Worm (Caenorhabditis elegans) whole organism, L2 larva: Measurements from ENCODE around the gene arr-1.
A peak's percentile ranks its signal among the peaks of the same experiment; 100 is the strongest.

Source experiments
- C34F6.9 ChIP-seq: fragments of 150-350 bp; optimal IDR thresholded peaks from 2 replicates; lab custom pipeline; 2014; ENCODE audit warnings: missing biosample characterization, missing genetic modification characterization
- F13H6.1 ChIP-seq: sonication (generic microtip); optimal IDR thresholded peaks from 2 replicates; lab custom pipeline; 2016; ENCODE audit warnings: missing genetic modification characterization, missing compliant biosample characterization
- R02D3.7 ChIP-seq: fragments of 150-350 bp; optimal IDR thresholded peaks from 2 replicates; lab custom pipeline; 2014; ENCODE audit warnings: missing biosample characterization, missing genetic modification characterization
- Y55F3AM.14 ChIP-seq: fragments of 200-800 bp; sonication (Bioruptor generic); optimal IDR thresholded peaks from 2 replicates; lab custom pipeline; 2018; ENCODE audit warnings: mild to moderate bottlenecking, missing genetic modification characterization, missing compliant biosample characterization
- alr-1 ChIP-seq: fragments of 150-350 bp; optimal IDR thresholded peaks from 2 replicates; lab custom pipeline; 2014; ENCODE audit warnings: missing biosample characterization, missing genetic modification characterization
- aly-2 ChIP-seq: fragments of 150-350 bp; optimal IDR thresholded peaks from 2 replicates; lab custom pipeline; 2014; ENCODE audit warnings: missing biosample characterization, missing genetic modification characterization
- ama-1 ChIP-seq: fragments of 150-350 bp; optimal IDR thresholded peaks from 2 replicates; lab custom pipeline; 2018; ENCODE audit warnings: inconsistent platforms
- ceh-16 ChIP-seq: fragments of 150-350 bp; optimal IDR thresholded peaks from 2 replicates; lab custom pipeline; 2014; ENCODE audit warnings: missing biosample characterization, missing genetic modification characterization
- ceh-82 ChIP-seq: fragments of 150-350 bp; optimal IDR thresholded peaks from 2 replicates; lab custom pipeline; 2014; ENCODE audit warnings: missing biosample characterization, missing genetic modification characterization
- crh-2 ChIP-seq: sonication (generic microtip); optimal IDR thresholded peaks from 2 replicates; lab custom pipeline; 2017; ENCODE audit warnings: missing biosample characterization, missing genetic modification characterization
- egl-27 ChIP-seq: sonication (generic microtip); optimal IDR thresholded peaks from 3 replicates; lab custom pipeline; 2017; ENCODE audit warnings: missing biosample characterization, missing genetic modification reagents, missing genetic modification characterization
- elt-3 ChIP-seq: sonication (generic microtip); optimal IDR thresholded peaks from 2 replicates; lab custom pipeline; 2017; ENCODE audit warnings: missing biosample characterization, missing genetic modification characterization
- fos-1 ChIP-seq: fragments of 150-350 bp; optimal IDR thresholded peaks from 2 replicates; lab custom pipeline; 2014; ENCODE audit warnings: missing biosample characterization, missing genetic modification characterization
- gmeb-1 ChIP-seq: fragments of 150-350 bp; optimal IDR thresholded peaks from 2 replicates; lab custom pipeline; 2014; ENCODE audit warnings: missing biosample characterization, missing genetic modification characterization
- lin-11 ChIP-seq: fragments of 150-350 bp; sonication (generic microtip); optimal IDR thresholded peaks from 2 replicates; lab custom pipeline; 2014; ENCODE audit warnings: missing biosample characterization, missing genetic modification characterization, inconsistent platforms, mixed read lengths
- lin-13 ChIP-seq: fragments of 150-350 bp; optimal IDR thresholded peaks from 2 replicates; lab custom pipeline; 2014; ENCODE audit warnings: missing biosample characterization, missing genetic modification reagents, missing genetic modification characterization
- lsy-2 ChIP-seq, 2 experiments: fragments of 150-350 bp in 1 of 2; sonication (generic microtip) in 1 of 2; optimal IDR thresholded peaks; 2 replicates each; lab custom pipeline; 2014 to 2017; ENCODE audit warnings: missing biosample characterization in 2 of 2, missing genetic modification characterization in 2 of 2
- mbf-1 ChIP-seq: sonication (generic microtip); optimal IDR thresholded peaks from 2 replicates; lab custom pipeline; 2017; ENCODE audit warnings: missing biosample characterization, missing genetic modification characterization
- mdl-1 ChIP-seq, 2 experiments: fragments of 150-350 bp in 1 of 2; sonication (generic microtip) in 1 of 2; optimal IDR thresholded peaks; 2 replicates each; lab custom pipeline; 2017; ENCODE audit warnings: missing biosample characterization in 2 of 2, missing genetic modification characterization in 2 of 2
- nhr-10 ChIP-seq: sonication (generic microtip); optimal IDR thresholded peaks from 2 replicates; lab custom pipeline; 2017; ENCODE audit warnings: missing biosample characterization, missing genetic modification characterization
- nhr-12 ChIP-seq: fragments of 150-350 bp; optimal IDR thresholded peaks from 2 replicates; lab custom pipeline; 2014; ENCODE audit warnings: missing biosample characterization, missing genetic modification characterization
- nhr-129 ChIP-seq: fragments of 150-350 bp; optimal IDR thresholded peaks from 2 replicates; lab custom pipeline; 2014; ENCODE audit warnings: missing biosample characterization, missing genetic modification characterization
- nhr-21 ChIP-seq: fragments of 150-350 bp; optimal IDR thresholded peaks from 2 replicates; lab custom pipeline; 2014; ENCODE audit warnings: missing biosample characterization, missing genetic modification characterization
- nhr-23 ChIP-seq: fragments of 150-350 bp; optimal IDR thresholded peaks from 2 replicates; lab custom pipeline; 2014; ENCODE audit warnings: missing biosample characterization, missing genetic modification reagents, missing genetic modification characterization
- nhr-237 ChIP-seq: fragments of 150-350 bp; optimal IDR thresholded peaks from 2 replicates; lab custom pipeline; 2014; ENCODE audit warnings: missing biosample characterization, missing genetic modification characterization
- nhr-6 ChIP-seq: fragments of 150-350 bp; optimal IDR thresholded peaks from 2 replicates; lab custom pipeline; 2014; ENCODE audit warnings: missing biosample characterization, missing genetic modification characterization
- nhr-77 ChIP-seq: fragments of 150-350 bp; optimal IDR thresholded peaks from 2 replicates; lab custom pipeline; 2014; ENCODE audit warnings: missing biosample characterization, missing genetic modification characterization
- peb-1 ChIP-seq: fragments of 150-350 bp; optimal IDR thresholded peaks from 2 replicates; lab custom pipeline; 2014; ENCODE audit warnings: missing biosample characterization, missing genetic modification characterization
- sem-4 ChIP-seq: fragments of 150-350 bp; optimal IDR thresholded peaks from 2 replicates; lab custom pipeline; 2014; ENCODE audit warnings: missing biosample characterization, missing genetic modification reagents, missing genetic modification characterization
- skn-1 ChIP-seq: sonication (generic microtip); optimal IDR thresholded peaks from 2 replicates; lab custom pipeline; 2017; ENCODE audit warnings: missing biosample characterization, missing genetic modification characterization
- sma-3 ChIP-seq: sonication (generic microtip); optimal IDR thresholded peaks from 2 replicates; lab custom pipeline; 2016; ENCODE audit warnings: missing genetic modification reagents, missing genetic modification characterization, missing compliant biosample characterization
- sma-9 ChIP-seq, 2 experiments: fragments of 150-350 bp in 1 of 2; sonication (generic microtip) in 1 of 2; optimal IDR thresholded peaks; 2 replicates each; lab custom pipeline; 2014 to 2016; ENCODE audit warnings: missing genetic modification characterization in 2 of 2, mild to moderate bottlenecking in 1 of 2, missing biosample characterization in 1 of 2, missing compliant biosample characterization in 1 of 2, missing genetic modification reagents in 1 of 2, moderate library complexity in 1 of 2
- snpc-4 ChIP-seq: fragments of 150-350 bp; optimal IDR thresholded peaks from 2 replicates; lab custom pipeline; 2014; ENCODE audit warnings: missing biosample characterization, missing genetic modification characterization
- unc-55 ChIP-seq: fragments of 150-350 bp; sonication (generic microtip); optimal IDR thresholded peaks from 3 replicates; lab custom pipeline; 2014; ENCODE audit warnings: missing biosample characterization, missing genetic modification reagents, missing genetic modification characterization
- zag-1 ChIP-seq: fragments of 150-350 bp; optimal IDR thresholded peaks from 2 replicates; lab custom pipeline; 2014; ENCODE audit warnings: missing biosample characterization, missing genetic modification characterization
- ztf-1 ChIP-seq: fragments of 200-800 bp; sonication (Bioruptor generic); conservative IDR thresholded peaks from 2 replicates; pipeline ENCODE4 v1.3.6; 2022; ENCODE audit warnings: missing genetic modification characterization, missing compliant biosample characterization
- ztf-11 ChIP-seq: sonication (generic microtip); optimal IDR thresholded peaks from 2 replicates; lab custom pipeline; 2017; ENCODE audit warnings: missing biosample characterization, missing genetic modification characterization
- ztf-4 ChIP-seq: fragments of 150-350 bp; optimal IDR thresholded peaks from 2 replicates; lab custom pipeline; 2014; ENCODE audit warnings: missing biosample characterization, missing genetic modification characterization

The arr-1 gene

ce11 chrX:949466-949865, 1.1 kb upstream of the arr-1 start (continued):
- TF ChIP-seq ztf-11 (tag; lab: Kevin White, UChicago) (peak; percentile 44), nhr-6 (peak; percentile 93), snpc-4 (tag; lab: Kevin White, UChicago) (peak; percentile 74), ceh-16 (tag; lab: Kevin White, UChicago) (peak; percentile 84), Y55F3AM.14 (peak; percentile 91), nhr-129 (tag; lab: Kevin White, UChicago) (peak; percentile 98), F13H6.1 (peak; percentile 96), lin-13 (GFP tag; lab: Kevin White, UChicago) (peak; percentile 91), sma-9 (GFP tag; optimal IDR thresholded peaks at IDR 0.05; lab: Kevin White, UChicago) (peak; percentile 95), sma-9 (tag; optimal IDR thresholded peaks at IDR 0.05; lab: Kevin White, UChicago) (no peak), nhr-77 (tag; lab: Kevin White, UChicago) (no peak), nhr-237 (tag; lab: Kevin White, UChicago) (no peak), nhr-23 (tag; lab: Kevin White, UChicago) (no peak), nhr-10 (peak; percentile 58), egl-27 (tag; lab: Kevin White, UChicago) (peak; percentile 94), skn-1 (peak; percentile 54), ama-1 (lab: Kevin White, UChicago) (no peak), mdl-1 (tag; optimal IDR thresholded peaks at IDR 0.05; lab: Kevin White, UChicago) (peak in 1 of 2 experiments; percentile 82), nhr-21 (tag; lab: Kevin White, UChicago) (peak; percentile 87), mbf-1 (tag; lab: Kevin White, UChicago) (no peak), ztf-1 (GFP tag; lab: Robert Waterston, UW) (no peak), peb-1 (no peak), lin-11 (tag; lab: Kevin White, UChicago) (peak; percentile 83), ceh-82 (tag; lab: Kevin White, UChicago) (no peak), fos-1 (tag; lab: Kevin White, UChicago) (peak; percentile 84), gmeb-1 (tag; lab: Kevin White, UChicago) (peak; percentile 64)

- TF ChIP-seq unc-55, result peak; percentile 5
- TF ChIP-seq lsy-2 (tag; optimal IDR thresholded peaks at IDR 0.05; lab: Kevin White, UChicago), result peak in 1 of 2 experiments; percentile 23
- peak; percentile 16 for TF ChIP-seq F13H6.1
- peak; percentile 32 for TF ChIP-seq C34F6.9
- peak; percentile 19 for TF ChIP-seq sma-9 (GFP tag; optimal IDR thresholded peaks at IDR 0.05; lab: Kevin White, UChicago)
- TF ChIP-seq sma-9 (tag; optimal IDR thresholded peaks at IDR 0.05; lab: Kevin White, UChicago), result no peak
- no peak for TF ChIP-seq fos-1 (tag; lab: Kevin White, UChicago)
Measured at ce11 chrX:952557-953083, 2.0 kb downstream of the arr-1 start.

ce11 chrX:954499-955061, 4.0 kb downstream of the arr-1 start, which contains the start of gene apm-3:
TSS of gene apm-3 (plus strand) at chrX:954975.
- TF ChIP-seq C34F6.9, result peak; percentile 55
- peak; percentile 30 for TF ChIP-seq sma-9 (GFP tag; optimal IDR thresholded peaks at IDR 0.05; lab: Kevin White, UChicago)
- no peak for TF ChIP-seq sma-9 (tag; optimal IDR thresholded peaks at IDR 0.05; lab: Kevin White, UChicago)
- peak; percentile 5 for TF ChIP-seq lin-13 (GFP tag; lab: Kevin White, UChicago)
- TF ChIP-seq R02D3.7 (tag; lab: Kevin White, UChicago), result no peak
- peak; percentile 15 for TF ChIP-seq crh-2 (tag; lab: Kevin White, UChicago)
- no peak for TF ChIP-seq alr-1 (tag; lab: Kevin White, UChicago)
- TF ChIP-seq skn-1, result no peak
- no peak for TF ChIP-seq nhr-237 (tag; lab: Kevin White, UChicago)
- peak; percentile 48 for TF ChIP-seq unc-55
- TF ChIP-seq lsy-2 (tag; optimal IDR thresholded peaks at IDR 0.05; lab: Kevin White, UChicago), result peak in 1 of 2 experiments; percentile 41
- TF ChIP-seq sma-3 (GFP tag; lab: Kevin White, UChicago), result no peak
- peak; percentile 58 for TF ChIP-seq nhr-129 (tag; lab: Kevin White, UChicago)
- TF ChIP-seq aly-2 (tag; lab: Kevin White, UChicago), result no peak
- no peak for TF ChIP-seq peb-1

- TF ChIP-seq skn-1 (no peak), nhr-237 (tag; lab: Kevin White, UChicago) (no peak), F13H6.1 (no peak), ztf-11 (tag; lab: Kevin White, UChicago) (no peak), sem-4 (no peak), lsy-2 (tag; optimal IDR thresholded peaks at IDR 0.05; lab: Kevin White, UChicago) (no peak), elt-3 (tag; lab: Kevin White, UChicago) (no peak), sma-3 (GFP tag; lab: Kevin White, UChicago) (no peak), C34F6.9 (no peak), sma-9 (GFP tag; optimal IDR thresholded peaks at IDR 0.05; lab: Kevin White, UChicago) (no peak), sma-9 (tag; optimal IDR thresholded peaks at IDR 0.05; lab: Kevin White, UChicago) (no peak), zag-1 (tag; lab: Kevin White, UChicago) (no peak), nhr-23 (tag; lab: Kevin White, UChicago) (no peak), ztf-4 (no peak), nhr-10 (no peak), nhr-12 (tag; lab: Kevin White, UChicago) (no peak), Y55F3AM.14 (no peak)
Measured at ce11 chrX:957581-957980, 7.0 kb downstream of the arr-1 start, which contains the start of gene chil-10. TSS of gene chil-10 (plus strand) at chrX:957881.
